Worm (Caenorhabditis elegans) whole organism, L1 larva: ENCODE data around the gene fbxa-167.

Experiments
- C04F5.9 ChIP-seq: sonication (generic microtip); optimal IDR thresholded peaks from 2 replicates; lab custom pipeline; 2016; ENCODE audit warnings: missing genetic modification characterization, missing compliant biosample characterization
- C34B4.2 ChIP-seq: sonication (generic microtip); optimal IDR thresholded peaks from 2 replicates; lab custom pipeline; 2017; ENCODE audit warnings: mild to moderate bottlenecking, missing genetic modification characterization, missing compliant biosample characterization
- Y116A8C.19 ChIP-seq: sonication (generic microtip); optimal IDR thresholded peaks from 2 replicates; lab custom pipeline; 2016; ENCODE audit warnings: missing compliant biosample characterization, missing genetic modification characterization, borderline replicate concordance
- aha-1 ChIP-seq: fragments of 150-350 bp; optimal IDR thresholded peaks from 2 replicates; lab custom pipeline; 2014; ENCODE audit warnings: missing biosample characterization, missing genetic modification characterization
- aly-2 ChIP-seq: fragments of 150-350 bp; optimal IDR thresholded peaks from 2 replicates; lab custom pipeline; 2014; ENCODE audit warnings: missing biosample characterization, missing genetic modification characterization
- ceh-82 ChIP-seq, 3 experiments: fragments of 150-350 bp in 1 of 3; sonication (generic microtip) in 2 of 3; optimal IDR thresholded peaks; 2 replicates each; lab custom pipeline; 2014 to 2017; ENCODE audit warnings: missing biosample characterization in 3 of 3, missing genetic modification characterization in 3 of 3
- ceh-88 ChIP-seq: fragments of 200-800 bp; sonication (Bioruptor generic); IDR thresholded peaks from 2 replicates; pipeline ENCODE4 v1.3.6; 2022; ENCODE audit warnings: missing genetic modification characterization, missing compliant biosample characterization
- ces-1 ChIP-seq: fragments of 150-350 bp; optimal IDR thresholded peaks from 2 replicates; lab custom pipeline; 2014; ENCODE audit warnings: missing biosample characterization, missing genetic modification reagents, missing genetic modification characterization
- dpl-1 ChIP-seq, 3 experiments: fragments of 150-350 bp in 2 of 3; sonication (generic microtip) in 1 of 3; optimal IDR thresholded peaks; 2 replicates each; lab custom pipeline; 2014 to 2017; ENCODE audit warnings: missing biosample characterization in 3 of 3, missing genetic modification characterization in 3 of 3, missing genetic modification reagents in 3 of 3
- dsc-1 ChIP-seq: sonication (generic microtip); optimal IDR thresholded peaks from 2 replicates; lab custom pipeline; 2016; ENCODE audit warnings: mild to moderate bottlenecking, missing genetic modification characterization, missing compliant biosample characterization
- efl-1 ChIP-seq, 4 experiments: fragments of 150-350 bp; optimal IDR thresholded peaks in 3 of 4; peaks in 1 of 4; 1 replicate in 1 of 4; 2 replicates in 3 of 4; lab custom pipeline; 2014; ENCODE audit warnings: missing biosample characterization in 2 of 4, missing genetic modification characterization in 2 of 4, missing genetic modification reagents in 2 of 4
- efl-3 ChIP-seq: fragments of 200-800 bp; sonication (Bioruptor generic); optimal IDR thresholded peaks from 2 replicates; lab custom pipeline; 2018; ENCODE audit warnings: mild to moderate bottlenecking, missing genetic modification characterization, missing compliant biosample characterization
- elt-2 ChIP-seq: sonication (generic microtip); optimal IDR thresholded peaks from 2 replicates; lab custom pipeline; 2016; ENCODE audit warnings: missing genetic modification characterization, mild to moderate bottlenecking, inconsistent platforms, missing compliant biosample characterization, missing genetic modification reagents
- elt-3 ChIP-seq, 6 experiments: fragments of 150-350 bp in 1 of 6; sonication (generic microtip); optimal IDR thresholded peaks; 2 replicates each; lab custom pipeline; 2017 to 2018; ENCODE audit warnings: missing biosample characterization in 6 of 6, missing genetic modification characterization in 6 of 6, inconsistent platforms in 1 of 6
- ets-5 ChIP-seq: fragments of 200-800 bp; sonication (Bioruptor generic); IDR thresholded peaks from 2 replicates; pipeline ENCODE4 v1.3.6; 2022; ENCODE audit warnings: missing genetic modification characterization, missing compliant biosample characterization
- fkh-10 ChIP-seq: sonication (generic microtip); optimal IDR thresholded peaks from 2 replicates; lab custom pipeline; 2017; ENCODE audit warnings: missing biosample characterization, missing genetic modification reagents, missing genetic modification characterization
- fkh-8 ChIP-seq: sonication (generic microtip); optimal IDR thresholded peaks from 2 replicates; lab custom pipeline; 2016; ENCODE audit warnings: mild to moderate bottlenecking, missing genetic modification characterization, missing compliant biosample characterization
- fos-1 ChIP-seq: fragments of 150-350 bp; optimal IDR thresholded peaks from 2 replicates; lab custom pipeline; 2014; ENCODE audit warnings: missing biosample characterization, missing genetic modification characterization
- hpl-2 ChIP-seq: fragments of 150-350 bp; optimal IDR thresholded peaks from 2 replicates; lab custom pipeline; 2014; ENCODE audit warnings: missing biosample characterization, missing genetic modification reagents, missing genetic modification characterization
- irx-1 ChIP-seq: sonication (generic microtip); optimal IDR thresholded peaks from 2 replicates; lab custom pipeline; 2016; ENCODE audit warnings: missing genetic modification characterization, missing compliant biosample characterization
- jun-1 ChIP-seq: fragments of 150-350 bp; optimal IDR thresholded peaks from 2 replicates; lab custom pipeline; 2014; ENCODE audit warnings: missing biosample characterization, missing genetic modification reagents, missing genetic modification characterization
- lin-14 ChIP-seq: fragments of 200-800 bp; sonication (Bioruptor generic); optimal IDR thresholded peaks from 2 replicates; lab custom pipeline; 2018; ENCODE audit warnings: mild to moderate bottlenecking, missing genetic modification characterization, moderate library complexity, missing compliant biosample characterization
- lin-35 ChIP-seq, 2 experiments: fragments of 150-350 bp; optimal IDR thresholded peaks; 2 replicates each; lab custom pipeline; 2014; ENCODE audit warnings: missing biosample characterization in 2 of 2, missing genetic modification characterization in 2 of 2, missing genetic modification reagents in 2 of 2
- lir-3 ChIP-seq: sonication (generic microtip); optimal IDR thresholded peaks from 2 replicates; lab custom pipeline; 2016; ENCODE audit warnings: mild to moderate bottlenecking, missing genetic modification characterization, moderate library complexity, missing compliant biosample characterization; ENCODE audit not compliant: poor library complexity
- mdl-1 ChIP-seq, 2 experiments: fragments of 150-350 bp; optimal IDR thresholded peaks; 2 replicates each; lab custom pipeline; 2014 to 2017; ENCODE audit warnings: missing biosample characterization in 2 of 2, missing genetic modification characterization in 2 of 2, inconsistent platforms in 1 of 2
- mef-2 ChIP-seq: fragments of 150-350 bp; optimal IDR thresholded peaks from 2 replicates; lab custom pipeline; 2014; ENCODE audit warnings: missing biosample characterization, missing genetic modification characterization
- mep-1 ChIP-seq: fragments of 150-350 bp; optimal IDR thresholded peaks from 2 replicates; lab custom pipeline; 2014; ENCODE audit warnings: missing biosample characterization, missing genetic modification characterization
- nhr-19 ChIP-seq: fragments of 200-800 bp; sonication (Bioruptor generic); conservative IDR thresholded peaks from 2 replicates; pipeline ENCODE4 v1.3.6; 2022; ENCODE audit warnings: missing genetic modification characterization, missing compliant biosample characterization
- nhr-20 ChIP-seq: sonication (generic microtip); optimal IDR thresholded peaks from 2 replicates; lab custom pipeline; 2016; ENCODE audit warnings: mild to moderate bottlenecking, missing genetic modification characterization, missing compliant biosample characterization
- nhr-237 ChIP-seq: fragments of 150-350 bp; optimal IDR thresholded peaks from 2 replicates; lab custom pipeline; 2014; ENCODE audit warnings: missing biosample characterization, missing genetic modification characterization
- nhr-28 ChIP-seq: fragments of 150-350 bp; optimal IDR thresholded peaks from 2 replicates; lab custom pipeline; 2014; ENCODE audit warnings: missing biosample characterization, missing genetic modification characterization
- nhr-47 ChIP-seq: sonication (generic microtip); optimal IDR thresholded peaks from 2 replicates; lab custom pipeline; 2016; ENCODE audit warnings: mild to moderate bottlenecking, missing genetic modification characterization, moderate library complexity, missing compliant biosample characterization
- nhr-71 ChIP-seq: sonication (generic microtip); optimal IDR thresholded peaks from 2 replicates; lab custom pipeline; 2016; ENCODE audit warnings: mild to moderate bottlenecking, missing genetic modification characterization, moderate library complexity, missing compliant biosample characterization
- nhr-85 ChIP-seq: sonication (generic microtip); peaks from one replicate; lab custom pipeline; 2016; ENCODE audit warnings: missing genetic modification characterization, inconsistent platforms, missing compliant biosample characterization
- nhr-90 ChIP-seq: sonication (generic microtip); optimal IDR thresholded peaks from 2 replicates; lab custom pipeline; 2016; ENCODE audit warnings: mild to moderate bottlenecking, missing genetic modification characterization, missing compliant biosample characterization; ENCODE audit not compliant: poor library complexity
- pag-3 ChIP-seq: sonication (generic microtip); optimal IDR thresholded peaks from 2 replicates; lab custom pipeline; 2017; ENCODE audit warnings: missing genetic modification characterization, mild to moderate bottlenecking, missing compliant biosample characterization, antibody characterized with exemption, borderline replicate concordance; ENCODE audit not compliant: insufficient read depth
- rnt-1 ChIP-seq: sonication (generic microtip); optimal IDR thresholded peaks from 2 replicates; lab custom pipeline; 2016; ENCODE audit warnings: mild to moderate bottlenecking, missing genetic modification characterization, moderate library complexity, missing compliant biosample characterization
- skn-1 ChIP-seq: fragments of 150-350 bp; optimal IDR thresholded peaks from 2 replicates; lab custom pipeline; 2014; ENCODE audit warnings: missing biosample characterization, missing genetic modification characterization
- snpc-4 ChIP-seq: fragments of 150-350 bp; optimal IDR thresholded peaks from 2 replicates; lab custom pipeline; 2014; ENCODE audit warnings: missing biosample characterization, missing genetic modification characterization
- snu-23 ChIP-seq: sonication (generic microtip); optimal IDR thresholded peaks from 2 replicates; lab custom pipeline; 2016; ENCODE audit warnings: missing genetic modification characterization, missing compliant biosample characterization
- sox-4 ChIP-seq: sonication (generic microtip); optimal IDR thresholded peaks from 2 replicates; lab custom pipeline; 2016; ENCODE audit warnings: missing genetic modification characterization, missing compliant biosample characterization
- tbx-2 ChIP-seq: sonication (generic microtip); optimal IDR thresholded peaks from 2 replicates; lab custom pipeline; 2016; ENCODE audit warnings: missing genetic modification characterization, missing compliant biosample characterization
- unc-130 ChIP-seq: fragments of 150-350 bp; optimal IDR thresholded peaks from 2 replicates; lab custom pipeline; 2017; ENCODE audit warnings: missing biosample characterization, missing genetic modification characterization, inconsistent platforms
- unc-62 ChIP-seq: fragments of 150-350 bp; optimal IDR thresholded peaks from 2 replicates; lab custom pipeline; 2014; ENCODE audit warnings: missing biosample characterization, missing genetic modification reagents, missing genetic modification characterization
- xbp-1 ChIP-seq: sonication (generic microtip); optimal IDR thresholded peaks from 2 replicates; lab custom pipeline; 2016; ENCODE audit warnings: missing genetic modification characterization, missing compliant biosample characterization
- zag-1 ChIP-seq: fragments of 150-350 bp; optimal IDR thresholded peaks from 2 replicates; lab custom pipeline; 2014; ENCODE audit warnings: missing biosample characterization, missing genetic modification characterization
- ztf-4 ChIP-seq: fragments of 150-350 bp; optimal IDR thresholded peaks from 2 replicates; lab custom pipeline; 2014; ENCODE audit warnings: missing biosample characterization, missing genetic modification characterization

fbxa-167 gene

DNA sequence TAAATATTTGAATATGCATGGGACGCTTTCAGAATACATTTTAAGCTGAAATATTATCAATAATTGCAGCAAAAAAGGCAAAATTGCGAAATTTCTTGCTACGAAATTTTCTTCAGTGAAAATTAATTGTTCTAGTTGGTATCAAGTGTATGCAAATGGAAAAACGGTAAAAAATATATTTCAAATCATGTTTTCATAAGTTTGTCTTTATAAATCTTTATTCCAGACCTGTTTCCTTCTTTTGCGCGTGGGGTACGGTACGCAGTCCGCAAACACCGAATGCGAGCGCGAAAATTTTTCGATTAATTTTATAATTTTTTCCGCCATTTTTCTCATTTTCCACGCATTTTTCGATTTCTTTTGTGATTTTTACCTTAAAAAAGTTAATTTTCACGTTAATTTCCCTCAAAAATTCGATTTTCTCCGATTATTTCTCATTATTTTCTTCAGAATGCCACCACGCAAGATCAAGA, 44.7 kb upstream of the fbxa-167 start, which contains the start of the genes fbxc-23 and csc-1 (continued):
- no peak for TF ChIP-seq ztf-4 (tag; lab: Kevin White, UChicago)
- TF ChIP-seq aly-2 = no peak
- no peak for TF ChIP-seq efl-3 (GFP tag; lab: Kevin White, UChicago)
- no peak for TF ChIP-seq ces-1 (GFP tag; lab: Kevin White, UChicago)
- no peak for TF ChIP-seq unc-62 (GFP tag; lab: Kevin White, UChicago)
- TF ChIP-seq tbx-2 (tag; lab: Kevin White, UChicago) = peak; percentile 45
- no peak for TF ChIP-seq pag-3 (tag; lab: Kevin White, UChicago)
- no peak for TF ChIP-seq fos-1
- TF ChIP-seq elt-2 (tag; lab: Kevin White, UChicago) = no peak
- TF ChIP-seq ceh-88 (GFP tag; lab: Robert Waterston, UW) = no peak
- TF ChIP-seq lir-3 (tag; lab: Kevin White, UChicago) = no peak

- no peak for TF ChIP-seq C34B4.2 (tag; lab: Kevin White, UChicago)
- TF ChIP-seq efl-1 (optimal IDR thresholded peaks at IDR 0.05; lab: Kevin White, UChicago) = no peak
- peak in 1 of 2 experiments; percentile 80 for TF ChIP-seq efl-1 (GFP tag; optimal IDR thresholded peaks at IDR 0.05 in 1 of 2; lab: Kevin White, UChicago)
- TF ChIP-seq nhr-85 (tag; lab: Kevin White, UChicago) = peak; percentile 29
Measured at ce11 chrII:13600904-13601303, 40.4 kb upstream of the fbxa-167 start, which contains the start of gene csp-1. TSS of gene csp-1 (plus strand) at chrII:13601204.

DNA sequence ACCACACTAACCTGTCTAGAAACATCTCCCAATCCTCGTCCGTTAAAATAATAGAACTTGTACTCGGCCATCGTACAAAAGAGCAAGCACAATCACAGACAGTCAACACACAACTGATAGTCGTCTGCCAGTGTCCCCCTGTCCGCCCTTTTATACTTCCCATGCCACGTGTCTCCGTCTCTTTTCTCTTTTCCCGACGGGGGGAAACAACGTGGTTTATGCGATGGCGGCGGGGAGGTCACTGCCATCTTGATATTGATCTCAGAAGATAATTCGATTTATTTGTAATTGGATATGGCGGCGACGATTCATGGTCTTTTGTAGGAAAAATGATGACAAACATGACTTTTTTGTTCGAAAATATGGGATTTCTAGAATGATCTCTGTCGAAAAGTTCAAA, 31.6 kb upstream of the fbxa-167 start, which contains the start of gene gst-20:
Gene gst-20 (minus strand): TSS at position 170 of the 400 bp plus-strand sequence.
- no peak for TF ChIP-seq aha-1 (tag; lab: Kevin White, UChicago)
- TF ChIP-seq nhr-237 = no peak
- TF ChIP-seq mdl-1 (tag; optimal IDR thresholded peaks at IDR 0.05; lab: Kevin White, UChicago) = peak; percentile 35 to 92
- TF ChIP-seq lin-14 (GFP tag; lab: Kevin White, UChicago) = peak; percentile 90
- no peak for TF ChIP-seq fkh-8 (tag; lab: Kevin White, UChicago)
- TF ChIP-seq irx-1 = no peak
- TF ChIP-seq xbp-1 = peak; percentile 30
- TF ChIP-seq fkh-10 (GFP tag; lab: Kevin White, UChicago) = no peak
- TF ChIP-seq zag-1 (tag; lab: Kevin White, UChicago) = no peak
- peak in 5 of 6 experiments; percentile 39 to 78 (median 60) for TF ChIP-seq elt-3 (tag; optimal IDR thresholded peaks at IDR 0.05; lab: Kevin White, UChicago)
- peak; percentile 75 for TF ChIP-seq nhr-90 (tag; lab: Kevin White, UChicago)
- TF ChIP-seq snpc-4 (tag; lab: Kevin White, UChicago) = peak; percentile 20
- peak; percentile 61 for TF ChIP-seq skn-1 (tag; lab: Kevin White, UChicago)
- no peak for TF ChIP-seq jun-1 (tag; lab: Kevin White, UChicago)
- peak; percentile 89 for TF ChIP-seq nhr-85 (tag; lab: Kevin White, UChicago)
- peak in 2 of 3 experiments; percentile 11 to 14 for TF ChIP-seq dpl-1 (GFP tag; optimal IDR thresholded peaks at IDR 0.05; lab: Kevin White, UChicago)
- peak; percentile 10 for TF ChIP-seq rnt-1 (tag; lab: Kevin White, UChicago)
- no peak for TF ChIP-seq hpl-2 (GFP tag; lab: Kevin White, UChicago)
- peak; percentile 19; the same call in 1 of the 2 replicates for TF ChIP-seq nhr-19
- no peak for TF ChIP-seq nhr-28 (tag; lab: Kevin White, UChicago)
- TF ChIP-seq Y116A8C.19 (tag; lab: Kevin White, UChicago) = no peak
- no peak for TF ChIP-seq unc-130 (tag; lab: Kevin White, UChicago)
- TF ChIP-seq mep-1 (tag; lab: Kevin White, UChicago) = peak; percentile 57
- peak; percentile 3 to 23 for TF ChIP-seq efl-1 (optimal IDR thresholded peaks at IDR 0.05; lab: Kevin White, UChicago)
- peak in 1 of 2 experiments; percentile 90 for TF ChIP-seq efl-1 (GFP tag; optimal IDR thresholded peaks at IDR 0.05 in 1 of 2; lab: Kevin White, UChicago)
- TF ChIP-seq ets-5 = no peak
- no peak for TF ChIP-seq sox-4 (tag; lab: Kevin White, UChicago)
- peak; percentile 9 for TF ChIP-seq elt-2 (tag; lab: Kevin White, UChicago)
- no peak for TF ChIP-seq dsc-1
- TF ChIP-seq snu-23 (GFP tag; lab: Kevin White, UChicago) = peak; percentile 63
- peak; percentile 91 for TF ChIP-seq nhr-20 (tag; lab: Kevin White, UChicago)
- no peak for TF ChIP-seq mef-2 (tag; lab: Kevin White, UChicago)
- no peak for TF ChIP-seq C04F5.9 (tag; lab: Kevin White, UChicago)
- peak; percentile 66 for TF ChIP-seq tbx-2 (tag; lab: Kevin White, UChicago)
- peak; percentile 52 for TF ChIP-seq nhr-47
- TF ChIP-seq nhr-71 (tag; lab: Kevin White, UChicago) = peak; percentile 72
- peak in 1 of 2 experiments; percentile 64 for TF ChIP-seq lin-35 (GFP tag; optimal IDR thresholded peaks at IDR 0.05; lab: Kevin White, UChicago)
- TF ChIP-seq ceh-82 (tag; optimal IDR thresholded peaks at IDR 0.05; lab: Kevin White, UChicago) = peak in 2 of 3 experiments; percentile 7 to 18
